Fruit fly (Drosophila melanogaster) whole organism, wandering third instar larva: Measurements from ENCODE around the gene ssh.

Experiments
- HLH106 ChIP-seq: fragments of 200-800 bp; optimal IDR thresholded peaks from 3 replicates; lab custom pipeline; 2019; ENCODE audit warnings: missing biosample characterization, mild to moderate bottlenecking, missing genetic modification characterization, moderate library complexity
- Hr78 ChIP-seq: fragments of >200 bp; optimal IDR thresholded peaks from 2 replicates; lab custom pipeline; 2017; ENCODE audit warnings: missing biosample characterization, missing genetic modification characterization
- Myc ChIP-seq: fragments of >200 bp; optimal IDR thresholded peaks from 2 replicates; lab custom pipeline; 2017
- OdsH ChIP-seq: fragments of 200-800 bp; sonication (Bioruptor generic); optimal IDR thresholded peaks from 2 replicates; lab custom pipeline; 2016; ENCODE audit warnings: missing biosample characterization, mild to moderate bottlenecking, missing genetic modification characterization
- fru ChIP-seq: fragments of 200-800 bp; sonication (Bioruptor generic); optimal IDR thresholded peaks from 3 replicates; lab custom pipeline; 2016; ENCODE audit warnings: missing biosample characterization, mild to moderate bottlenecking, missing genetic modification characterization
- h ChIP-seq: fragments of 200-800 bp; sonication (Bioruptor generic); optimal IDR thresholded peaks from 3 replicates; lab custom pipeline; 2016; ENCODE audit warnings: missing biosample characterization, mild to moderate bottlenecking, missing genetic modification characterization
- psq ChIP-seq: fragments of 200-800 bp; sonication (Bioruptor generic); optimal IDR thresholded peaks from 3 replicates; lab custom pipeline; 2017; ENCODE audit warnings: missing biosample characterization, mild to moderate bottlenecking, missing genetic modification characterization, moderate library complexity
- rgr ChIP-seq: fragments of 200-800 bp; sonication (Bioruptor generic); optimal IDR thresholded peaks from 3 replicates; lab custom pipeline; 2016; ENCODE audit warnings: missing biosample characterization, mild to moderate bottlenecking, missing genetic modification characterization
- sv ChIP-seq: fragments of 200-800 bp; sonication (Bioruptor generic); optimal IDR thresholded peaks from 3 replicates; lab custom pipeline; 2016; ENCODE audit warnings: missing biosample characterization, missing genetic modification characterization
- usp ChIP-seq: fragments of >200 bp; optimal IDR thresholded peaks from 2 replicates; lab custom pipeline; 2017; ENCODE audit warnings: missing biosample characterization, missing genetic modification characterization
- woc ChIP-seq: sonication (Bioruptor generic); optimal IDR thresholded peaks from 2 replicates; lab custom pipeline; 2016; ENCODE audit warnings: missing biosample characterization, mild to moderate bottlenecking, missing genetic modification characterization

dm6 chr3R:24947332-24947731, 2.6 kb upstream of the ssh start, which contains the start of gene mah:
- TF ChIP-seq h (no peak), Myc (lab: Kevin White, UChicago) (no peak), rgr (GFP tag; lab: Kevin White, UChicago) (no peak), usp (GFP tag; lab: Kevin White, UChicago) (no peak), sv (no peak), HLH106 (tag; lab: Kevin White, UChicago) (no peak), woc (GFP tag; lab: Kevin White, UChicago) (no peak), psq (GFP tag; lab: Kevin White, UChicago) (no peak), OdsH (GFP tag; lab: Kevin White, UChicago) (no peak), Hr78 (GFP tag; lab: Kevin White, UChicago) (no peak), fru (no peak)
